Worm (Caenorhabditis elegans) whole organism, L2 larva: ENCODE results near the gene F39G3.4.
A peak's percentile ranks its signal among the peaks of the same experiment; 100 is the strongest.
"Not testable (repeated sequence)": the region's sequence is repeated elsewhere in the genome, so short reads cannot be mapped to it uniquely, and the experiment has no call there.

ENCODE experiments used
- C34F6.9 ChIP-seq: fragments of 150-350 bp; optimal IDR thresholded peaks from 2 replicates; lab custom pipeline; 2014; ENCODE audit warnings: missing biosample characterization, missing genetic modification characterization
- R02D3.7 ChIP-seq: fragments of 150-350 bp; optimal IDR thresholded peaks from 2 replicates; lab custom pipeline; 2014; ENCODE audit warnings: missing biosample characterization, missing genetic modification characterization
- Y55F3AM.14 ChIP-seq: fragments of 200-800 bp; sonication (Bioruptor generic); optimal IDR thresholded peaks from 2 replicates; lab custom pipeline; 2018; ENCODE audit warnings: mild to moderate bottlenecking, missing genetic modification characterization, missing compliant biosample characterization
- alr-1 ChIP-seq: fragments of 150-350 bp; optimal IDR thresholded peaks from 2 replicates; lab custom pipeline; 2014; ENCODE audit warnings: missing biosample characterization, missing genetic modification characterization
- aly-2 ChIP-seq: fragments of 150-350 bp; optimal IDR thresholded peaks from 2 replicates; lab custom pipeline; 2014; ENCODE audit warnings: missing biosample characterization, missing genetic modification characterization
- ama-1 ChIP-seq: fragments of 150-350 bp; optimal IDR thresholded peaks from 2 replicates; lab custom pipeline; 2018; ENCODE audit warnings: inconsistent platforms
- blmp-1 ChIP-seq: sonication (generic microtip); optimal IDR thresholded peaks from 2 replicates; lab custom pipeline; 2017; ENCODE audit warnings: missing genetic modification characterization, mild to moderate bottlenecking, missing compliant biosample characterization, antibody characterized with exemption, moderate library complexity; ENCODE audit not compliant: insufficient read depth
- ceh-16 ChIP-seq: fragments of 150-350 bp; optimal IDR thresholded peaks from 2 replicates; lab custom pipeline; 2014; ENCODE audit warnings: missing biosample characterization, missing genetic modification characterization
- ceh-82 ChIP-seq: fragments of 150-350 bp; optimal IDR thresholded peaks from 2 replicates; lab custom pipeline; 2014; ENCODE audit warnings: missing biosample characterization, missing genetic modification characterization
- crh-2 ChIP-seq: sonication (generic microtip); optimal IDR thresholded peaks from 2 replicates; lab custom pipeline; 2017; ENCODE audit warnings: missing biosample characterization, missing genetic modification characterization
- dmd-4 ChIP-seq: sonication (generic microtip); optimal IDR thresholded peaks from 2 replicates; lab custom pipeline; 2017; ENCODE audit warnings: missing biosample characterization, missing genetic modification characterization
- egl-27 ChIP-seq: sonication (generic microtip); optimal IDR thresholded peaks from 3 replicates; lab custom pipeline; 2017; ENCODE audit warnings: missing biosample characterization, missing genetic modification reagents, missing genetic modification characterization
- elt-3 ChIP-seq: sonication (generic microtip); optimal IDR thresholded peaks from 2 replicates; lab custom pipeline; 2017; ENCODE audit warnings: missing biosample characterization, missing genetic modification characterization
- lin-11 ChIP-seq: fragments of 150-350 bp; sonication (generic microtip); optimal IDR thresholded peaks from 2 replicates; lab custom pipeline; 2014; ENCODE audit warnings: missing biosample characterization, missing genetic modification characterization, inconsistent platforms, mixed read lengths
- lin-39 ChIP-seq: fragments of 150-350 bp; optimal IDR thresholded peaks from 2 replicates; lab custom pipeline; 2014; ENCODE audit warnings: missing biosample characterization, missing genetic modification reagents, missing genetic modification characterization
- lsy-2 ChIP-seq, 2 experiments: fragments of 150-350 bp in 1 of 2; sonication (generic microtip) in 1 of 2; optimal IDR thresholded peaks; 2 replicates each; lab custom pipeline; 2014 to 2017; ENCODE audit warnings: missing biosample characterization in 2 of 2, missing genetic modification characterization in 2 of 2
- mbf-1 ChIP-seq: sonication (generic microtip); optimal IDR thresholded peaks from 2 replicates; lab custom pipeline; 2017; ENCODE audit warnings: missing biosample characterization, missing genetic modification characterization
- nhr-10 ChIP-seq: sonication (generic microtip); optimal IDR thresholded peaks from 2 replicates; lab custom pipeline; 2017; ENCODE audit warnings: missing biosample characterization, missing genetic modification characterization
- nhr-11 ChIP-seq: fragments of 150-350 bp; optimal IDR thresholded peaks from 2 replicates; lab custom pipeline; 2014; ENCODE audit warnings: missing biosample characterization, missing genetic modification characterization
- nhr-12 ChIP-seq: fragments of 150-350 bp; optimal IDR thresholded peaks from 2 replicates; lab custom pipeline; 2014; ENCODE audit warnings: missing biosample characterization, missing genetic modification characterization
- nhr-129 ChIP-seq: fragments of 150-350 bp; optimal IDR thresholded peaks from 2 replicates; lab custom pipeline; 2014; ENCODE audit warnings: missing biosample characterization, missing genetic modification characterization
- nhr-23 ChIP-seq: fragments of 150-350 bp; optimal IDR thresholded peaks from 2 replicates; lab custom pipeline; 2014; ENCODE audit warnings: missing biosample characterization, missing genetic modification reagents, missing genetic modification characterization
- nhr-237 ChIP-seq: fragments of 150-350 bp; optimal IDR thresholded peaks from 2 replicates; lab custom pipeline; 2014; ENCODE audit warnings: missing biosample characterization, missing genetic modification characterization
- nhr-25 ChIP-seq: fragments of 150-350 bp; sonication (generic microtip); optimal IDR thresholded peaks from 3 replicates; lab custom pipeline; 2014; ENCODE audit warnings: missing biosample characterization, missing genetic modification characterization
- nhr-77 ChIP-seq: fragments of 150-350 bp; optimal IDR thresholded peaks from 2 replicates; lab custom pipeline; 2014; ENCODE audit warnings: missing biosample characterization, missing genetic modification characterization
- skn-1 ChIP-seq: sonication (generic microtip); optimal IDR thresholded peaks from 2 replicates; lab custom pipeline; 2017; ENCODE audit warnings: missing biosample characterization, missing genetic modification characterization
- sma-3 ChIP-seq: sonication (generic microtip); optimal IDR thresholded peaks from 2 replicates; lab custom pipeline; 2016; ENCODE audit warnings: missing genetic modification reagents, missing genetic modification characterization, missing compliant biosample characterization
- snpc-4 ChIP-seq: fragments of 150-350 bp; optimal IDR thresholded peaks from 2 replicates; lab custom pipeline; 2014; ENCODE audit warnings: missing biosample characterization, missing genetic modification characterization
- unc-55 ChIP-seq: fragments of 150-350 bp; sonication (generic microtip); optimal IDR thresholded peaks from 3 replicates; lab custom pipeline; 2014; ENCODE audit warnings: missing biosample characterization, missing genetic modification reagents, missing genetic modification characterization
- unc-62 ChIP-seq: fragments of 150-350 bp; optimal IDR thresholded peaks from 2 replicates; lab custom pipeline; 2014; ENCODE audit warnings: missing biosample characterization, missing genetic modification reagents, missing genetic modification characterization
- zag-1 ChIP-seq: fragments of 150-350 bp; optimal IDR thresholded peaks from 2 replicates; lab custom pipeline; 2014; ENCODE audit warnings: missing biosample characterization, missing genetic modification characterization
- ztf-1 ChIP-seq: fragments of 200-800 bp; sonication (Bioruptor generic); conservative IDR thresholded peaks from 2 replicates; pipeline ENCODE4 v1.3.6; 2022; ENCODE audit warnings: missing genetic modification characterization, missing compliant biosample characterization
- ztf-11 ChIP-seq: sonication (generic microtip); optimal IDR thresholded peaks from 2 replicates; lab custom pipeline; 2017; ENCODE audit warnings: missing biosample characterization, missing genetic modification characterization
- ztf-4 ChIP-seq: fragments of 150-350 bp; optimal IDR thresholded peaks from 2 replicates; lab custom pipeline; 2014; ENCODE audit warnings: missing biosample characterization, missing genetic modification characterization

F39G3.4 gene

DNA sequence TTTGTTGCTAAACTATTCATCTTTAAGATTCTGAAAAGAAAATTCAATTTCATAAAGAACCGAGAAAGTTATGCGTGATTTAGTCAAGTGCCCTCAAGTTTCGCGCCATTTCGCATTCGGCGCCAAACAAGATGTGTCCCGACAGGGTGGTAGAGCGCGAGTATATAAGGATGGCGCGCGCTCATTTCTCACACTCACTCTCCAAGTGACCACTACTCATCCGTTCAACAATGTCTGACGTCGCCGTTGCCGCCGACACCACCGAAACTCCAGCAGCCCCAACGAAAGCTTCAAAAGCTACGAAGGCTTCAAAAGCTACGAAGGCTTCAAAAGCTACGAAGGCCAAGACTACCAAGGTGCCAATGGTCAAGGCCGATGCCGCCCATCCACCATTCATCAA, 29.6 kb downstream of the F39G3.4 start, which contains the start of gene hil-4:
Gene hil-4 (plus strand): TSS at position 191 of the 400 bp plus-strand sequence.
- no peak for TF ChIP-seq unc-55 (GFP tag; lab: Kevin White, UChicago)
- no peak for TF ChIP-seq nhr-11 (tag; lab: Kevin White, UChicago)
- TF ChIP-seq aly-2, result no peak
- no peak for TF ChIP-seq nhr-12

ce11 chrV:4754684-4755211, 30.2 kb downstream of the F39G3.4 start:
- TF ChIP-seq mbf-1, result no peak
- TF ChIP-seq ztf-1 (GFP tag; lab: Robert Waterston, UW), result no peak
- peak; percentile 0 for TF ChIP-seq Y55F3AM.14 (GFP tag; lab: Kevin White, UChicago)
- TF ChIP-seq, all 48 proteins: peak for 1

ce11 chrV:4755308-4756029, 30.9 kb downstream of the F39G3.4 start, which contains the start of gene pgl-3:
Gene pgl-3 (plus strand): TSS chrV:4755979.
- TF ChIP-seq ceh-82 (tag; lab: Kevin White, UChicago) (no peak), unc-55 (GFP tag; lab: Kevin White, UChicago) (no peak), sma-3 (GFP tag; lab: Kevin White, UChicago) (no peak), egl-27 (no peak), nhr-77 (no peak), mbf-1 (no peak), skn-1 (tag; lab: Kevin White, UChicago) (no peak), dmd-4 (tag; lab: Kevin White, UChicago) (no peak), ztf-4 (tag; lab: Kevin White, UChicago) (no peak), R02D3.7 (no peak), lsy-2 (tag; optimal IDR thresholded peaks at IDR 0.05; lab: Kevin White, UChicago) (no peak), nhr-129 (tag; lab: Kevin White, UChicago) (no peak), ztf-1 (GFP tag; lab: Robert Waterston, UW) (no peak), aly-2 (no peak), nhr-12 (no peak), unc-62 (GFP tag; lab: Kevin White, UChicago) (no peak), lin-39 (no peak), nhr-23 (no peak)

ce11 chrV:4758019-4758418, 33.5 kb downstream of the F39G3.4 start:
- TF ChIP-seq nhr-12 (no peak), aly-2 (no peak), blmp-1 (tag; lab: Kevin White, UChicago) (no peak), egl-27 (no peak), snpc-4 (no peak), ama-1 (lab: Kevin White, UChicago) (no peak), nhr-237 (no peak), R02D3.7 (no peak), lsy-2 (tag; optimal IDR thresholded peaks at IDR 0.05; lab: Kevin White, UChicago) (no peak)

DNA sequence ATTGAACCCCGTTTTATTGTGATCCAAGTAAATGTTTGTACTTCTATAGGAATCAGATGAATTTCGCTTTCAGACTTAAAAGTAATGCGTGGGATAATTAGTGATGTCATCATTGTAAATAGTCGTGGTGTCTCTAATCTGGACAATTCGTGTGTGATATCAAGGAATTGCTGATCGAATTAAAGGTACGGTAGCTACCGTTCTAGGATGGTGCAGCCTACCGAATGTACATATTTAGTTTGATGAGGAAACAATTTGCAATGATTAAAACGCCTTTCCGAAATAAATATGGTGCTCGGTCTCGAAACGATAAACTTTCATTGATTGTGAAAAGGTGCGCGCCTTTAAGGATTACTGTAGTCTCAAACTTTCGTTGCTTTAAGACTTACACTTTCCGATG, 34.0 kb downstream of the F39G3.4 start:
- TF ChIP-seq ama-1 (lab: Kevin White, UChicago), result no peak
- no peak for TF ChIP-seq ceh-82 (tag; lab: Kevin White, UChicago)
- TF ChIP-seq snpc-4, result no peak
- TF ChIP-seq egl-27, result no peak
- TF ChIP-seq C34F6.9 (tag; lab: Kevin White, UChicago), result no peak
- no peak for TF ChIP-seq alr-1 (tag; lab: Kevin White, UChicago)
- TF ChIP-seq ceh-16 (tag; lab: Kevin White, UChicago), result no peak

ce11 chrV:4760674-4761073, 36.1 kb downstream of the F39G3.4 start, which contains the start of gene bgnt-1.4:
Gene bgnt-1.4 (plus strand): TSS chrV:4760974.
- TF ChIP-seq crh-2 (tag; lab: Kevin White, UChicago); R02D3.7; snpc-4: not testable (repeated sequence)

DNA sequence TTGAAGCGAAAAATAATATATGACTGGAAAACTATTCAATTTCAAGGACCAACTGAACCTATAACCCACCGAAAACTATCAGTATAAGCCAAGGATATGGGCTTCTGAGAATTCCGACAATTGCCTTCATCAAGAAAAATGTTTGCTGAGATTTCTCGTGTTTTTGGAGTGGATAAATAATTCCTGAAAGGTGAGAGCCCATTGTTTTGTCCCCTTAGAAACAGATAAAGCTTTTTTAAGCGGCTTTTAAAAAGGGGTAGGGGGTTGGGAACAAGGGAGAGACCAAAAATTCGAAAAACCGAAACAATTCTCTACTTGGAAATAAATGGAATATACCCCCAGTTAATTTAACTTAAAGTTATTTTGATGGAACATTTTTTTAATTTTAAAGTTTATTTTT, 41.9 kb downstream of the F39G3.4 start, which contains the start of gene C18G1.8:
Gene C18G1.8 (minus strand): TSS at position 101 of the 400 bp plus-strand sequence.
- no peak for TF ChIP-seq blmp-1 (tag; lab: Kevin White, UChicago)
- no peak for TF ChIP-seq nhr-10 (tag; lab: Kevin White, UChicago)
- TF ChIP-seq zag-1, result no peak
- no peak for TF ChIP-seq lin-11 (tag; lab: Kevin White, UChicago)
- no peak for TF ChIP-seq elt-3 (tag; lab: Kevin White, UChicago)
- TF ChIP-seq ama-1 (lab: Kevin White, UChicago), result no peak
- TF ChIP-seq snpc-4, result no peak
- no peak for TF ChIP-seq ztf-11 (tag; lab: Kevin White, UChicago)
- TF ChIP-seq nhr-11 (tag; lab: Kevin White, UChicago), result no peak
- TF ChIP-seq C34F6.9 (tag; lab: Kevin White, UChicago), result no peak
- TF ChIP-seq nhr-237, result no peak
- TF ChIP-seq nhr-25 (tag; lab: Kevin White, UChicago), result no peak
